Worm (Caenorhabditis elegans) whole organism, young adult: ENCODE data around the gene T09A12.1.

ENCODE experiments used
- B0336.3 ChIP-seq: fragments of 200-800 bp; sonication (Bioruptor generic); IDR thresholded peaks from 2 replicates; pipeline ENCODE4 v1.3.6; 2022; ENCODE audit warnings: missing genetic modification characterization, missing compliant biosample characterization
- C17E4.6 ChIP-seq: fragments of 200-800 bp; sonication (Bioruptor generic); IDR thresholded peaks from 2 replicates; pipeline ENCODE4 v1.3.6; 2022; ENCODE audit warnings: missing genetic modification reagents, missing genetic modification characterization, missing compliant biosample characterization
- F22D6.2 ChIP-seq: sonication (generic microtip); optimal IDR thresholded peaks from 2 replicates; lab custom pipeline; 2016; ENCODE audit warnings: mild to moderate bottlenecking, missing genetic modification characterization, missing compliant biosample characterization
- F23B12.7 ChIP-seq: sonication (generic microtip); optimal IDR thresholded peaks from 2 replicates; lab custom pipeline; 2017; ENCODE audit warnings: missing genetic modification characterization, mild to moderate bottlenecking, missing compliant biosample characterization, antibody characterized with exemption, moderate library complexity; ENCODE audit not compliant: insufficient read depth
- F33H1.4 ChIP-seq: fragments of 200-800 bp; sonication (Bioruptor generic); IDR thresholded peaks from 2 replicates; pipeline ENCODE4 v1.3.6; 2022; ENCODE audit warnings: missing genetic modification reagents, missing genetic modification characterization, missing compliant biosample characterization
- F39B2.1 ChIP-seq: fragments of 200-800 bp; sonication (Bioruptor generic); IDR thresholded peaks from 2 replicates; pipeline ENCODE4 v1.3.6; 2022; ENCODE audit warnings: missing genetic modification reagents, missing genetic modification characterization, missing compliant biosample characterization
- F49E8.2 ChIP-seq: sonication (generic microtip); optimal IDR thresholded peaks from 3 replicates; lab custom pipeline; 2017; ENCODE audit warnings: missing genetic modification characterization, mild to moderate bottlenecking, missing compliant biosample characterization, antibody characterized with exemption, moderate library complexity; ENCODE audit not compliant: insufficient read depth
- F57C9.4 ChIP-seq: sonication (generic microtip); optimal IDR thresholded peaks from 2 replicates; lab custom pipeline; 2017; ENCODE audit warnings: mild to moderate bottlenecking, missing genetic modification characterization, missing compliant biosample characterization
- K12H6.12 ChIP-seq: fragments of 200-800 bp; sonication (Bioruptor generic); optimal IDR thresholded peaks from 2 replicates; lab custom pipeline; 2018; ENCODE audit warnings: mild to moderate bottlenecking, missing genetic modification characterization, missing compliant biosample characterization
- T26A5.8 ChIP-seq: sonication (generic microtip); optimal IDR thresholded peaks from 2 replicates; lab custom pipeline; 2016; ENCODE audit warnings: missing genetic modification characterization, missing compliant biosample characterization
- Y53G8AR.9 ChIP-seq: fragments of 200-800 bp; sonication (Bioruptor generic); conservative IDR thresholded peaks from 2 replicates; pipeline ENCODE4 v1.3.6; 2022; ENCODE audit warnings: missing genetic modification reagents, missing genetic modification characterization, missing compliant biosample characterization
- Y95B8A.8 ChIP-seq: fragments of 200-800 bp; sonication (Bioruptor generic); IDR thresholded peaks from 2 replicates; pipeline ENCODE4 v1.3.6; 2022; ENCODE audit warnings: missing genetic modification reagents, missing genetic modification characterization, missing compliant biosample characterization
- attf-5 ChIP-seq: fragments of 200-800 bp; sonication (Bioruptor generic); optimal IDR thresholded peaks from 2 replicates; lab custom pipeline; 2018; ENCODE audit warnings: mild to moderate bottlenecking, missing genetic modification characterization, missing compliant biosample characterization
- attf-6 ChIP-seq: fragments of 200-800 bp; sonication (Bioruptor generic); IDR thresholded peaks from 2 replicates; pipeline ENCODE4 v1.3.6; 2022; ENCODE audit warnings: missing genetic modification reagents, missing genetic modification characterization, missing compliant biosample characterization
- bed-1 ChIP-seq: fragments of 200-800 bp; sonication (Bioruptor generic); IDR thresholded peaks from 2 replicates; pipeline ENCODE4 v1.3.6; 2022; ENCODE audit warnings: missing genetic modification reagents, missing genetic modification characterization, missing compliant biosample characterization
- ccch-3 ChIP-seq: fragments of 200-800 bp; sonication (Bioruptor generic); optimal IDR thresholded peaks from 2 replicates; lab custom pipeline; 2018; ENCODE audit warnings: mild to moderate bottlenecking, missing genetic modification characterization, missing compliant biosample characterization
- cebp-2 ChIP-seq: fragments of 200-800 bp; sonication (Bioruptor generic); IDR thresholded peaks from 2 replicates; pipeline ENCODE4 v1.3.6; 2022; ENCODE audit warnings: missing genetic modification characterization, missing compliant biosample characterization
- ceh-100 ChIP-seq: fragments of 200-800 bp; sonication (Bioruptor generic); IDR thresholded peaks from 2 replicates; pipeline ENCODE4 v1.3.6; 2022; ENCODE audit warnings: missing genetic modification reagents, missing genetic modification characterization, missing compliant biosample characterization
- ceh-40 ChIP-seq: fragments of 200-800 bp; sonication (Bioruptor generic); IDR thresholded peaks from 2 replicates; pipeline ENCODE4 v1.3.6; 2022; ENCODE audit warnings: missing genetic modification characterization, missing compliant biosample characterization
- ceh-58 ChIP-seq: fragments of 200-800 bp; sonication (Bioruptor generic); IDR thresholded peaks from 2 replicates; pipeline ENCODE4 v1.3.6; 2022; ENCODE audit warnings: missing genetic modification characterization, missing compliant biosample characterization
- chd-7 ChIP-seq: sonication (generic microtip); optimal IDR thresholded peaks from 2 replicates; lab custom pipeline; 2016; ENCODE audit warnings: mild to moderate bottlenecking, missing genetic modification characterization, moderate library complexity, missing compliant biosample characterization
- die-1 ChIP-seq: sonication (generic microtip); optimal IDR thresholded peaks from 2 replicates; lab custom pipeline; 2016; ENCODE audit warnings: missing genotype, mild to moderate bottlenecking, missing genetic modification characterization, missing compliant biosample characterization
- egl-18 ChIP-seq: fragments of 200-800 bp; sonication (Bioruptor generic); IDR thresholded peaks from 2 replicates; pipeline ENCODE4 v1.3.6; 2022; ENCODE audit warnings: missing genetic modification reagents, missing genetic modification characterization, missing compliant biosample characterization
- hmg-20 ChIP-seq: fragments of 200-800 bp; sonication (Bioruptor generic); IDR thresholded peaks from 2 replicates; pipeline ENCODE4 v1.3.6; 2022; ENCODE audit warnings: missing genetic modification reagents, missing genetic modification characterization, missing compliant biosample characterization
- hrde-1 ChIP-seq: sonication (generic microtip); optimal IDR thresholded peaks from 2 replicates; lab custom pipeline; 2016; ENCODE audit warnings: missing genetic modification characterization, mild to moderate bottlenecking, missing compliant biosample characterization, moderate library complexity, missing genotype, missing genetic modification reagents, borderline replicate concordance
- hsf-1 ChIP-seq: fragments of 200-800 bp; sonication (Bioruptor generic); IDR thresholded peaks from 2 replicates; pipeline ENCODE4 v1.3.6; 2022; ENCODE audit warnings: missing genetic modification reagents, missing genetic modification characterization, missing compliant biosample characterization
- lag-1 ChIP-seq: fragments of 200-800 bp; sonication (Bioruptor generic); IDR thresholded peaks from 2 replicates; pipeline ENCODE4 v1.3.6; 2022; ENCODE audit warnings: missing genetic modification reagents, missing genetic modification characterization, missing compliant biosample characterization
- let-607 ChIP-seq, 2 experiments: fragments of 200-800 bp in 1 of 2; sonication (Bioruptor generic) in 1 of 2; sonication (generic microtip) in 1 of 2; optimal IDR thresholded peaks; 2 replicates each; lab custom pipeline; 2016 to 2018; ENCODE audit warnings: mild to moderate bottlenecking in 2 of 2, missing compliant biosample characterization in 2 of 2, missing genetic modification characterization in 2 of 2, moderate library complexity in 2 of 2, missing genotype in 1 of 2
- lin-26 ChIP-seq: fragments of 200-800 bp; sonication (Bioruptor generic); IDR thresholded peaks from 2 replicates; pipeline ENCODE4 v1.3.6; 2022; ENCODE audit warnings: missing genetic modification reagents, missing genetic modification characterization, missing compliant biosample characterization
- lsl-1 ChIP-seq: fragments of 200-800 bp; sonication (Bioruptor generic); optimal IDR thresholded peaks from 2 replicates; lab custom pipeline; 2018; ENCODE audit warnings: mild to moderate bottlenecking, missing genetic modification characterization, moderate library complexity, missing compliant biosample characterization
- madf-10 ChIP-seq: sonication (generic microtip); optimal IDR thresholded peaks from 2 replicates; lab custom pipeline; 2016; ENCODE audit warnings: mild to moderate bottlenecking, missing genetic modification characterization, missing compliant biosample characterization
- madf-8 ChIP-seq: fragments of 200-800 bp; sonication (Bioruptor generic); conservative IDR thresholded peaks from 2 replicates; pipeline ENCODE4 v1.3.6; 2022; ENCODE audit warnings: missing genetic modification reagents, missing genetic modification characterization, missing compliant biosample characterization
- mxl-1 ChIP-seq: sonication (generic microtip); optimal IDR thresholded peaks from 2 replicates; lab custom pipeline; 2016; ENCODE audit warnings: missing genetic modification characterization, missing compliant biosample characterization
- nhr-179 ChIP-seq: sonication (generic microtip); optimal IDR thresholded peaks from 2 replicates; lab custom pipeline; 2016; ENCODE audit warnings: mild to moderate bottlenecking, missing genetic modification characterization, missing compliant biosample characterization
- nhr-27 ChIP-seq: fragments of 200-800 bp; sonication (Bioruptor generic); optimal IDR thresholded peaks from 2 replicates; lab custom pipeline; 2018; ENCODE audit warnings: mild to moderate bottlenecking, missing genetic modification characterization, moderate library complexity, missing compliant biosample characterization
- nhr-80 ChIP-seq: sonication (generic microtip); optimal IDR thresholded peaks from 2 replicates; lab custom pipeline; 2016; ENCODE audit warnings: missing genetic modification characterization, missing compliant biosample characterization
- repo-1 ChIP-seq: sonication (generic microtip); optimal IDR thresholded peaks from 2 replicates; lab custom pipeline; 2017; ENCODE audit warnings: mild to moderate bottlenecking, missing genetic modification characterization, missing compliant biosample characterization
- sdz-38 ChIP-seq: sonication (generic microtip); optimal IDR thresholded peaks from 2 replicates; lab custom pipeline; 2016; ENCODE audit warnings: missing genotype, missing genetic modification characterization, missing compliant biosample characterization
- somi-1 ChIP-seq: fragments of 200-800 bp; sonication (Bioruptor generic); optimal IDR thresholded peaks from 2 replicates; lab custom pipeline; 2018; ENCODE audit warnings: mild to moderate bottlenecking, missing genetic modification characterization, missing compliant biosample characterization
- xnd-1 ChIP-seq: sonication (generic microtip); optimal IDR thresholded peaks from 2 replicates; lab custom pipeline; 2016; ENCODE audit warnings: missing genotype, missing genetic modification reagents, missing genetic modification characterization, missing compliant biosample characterization
- zfh-2 ChIP-seq: fragments of 200-800 bp; sonication (Bioruptor generic); conservative IDR thresholded peaks from 2 replicates; pipeline ENCODE4 v1.3.6; 2022; ENCODE audit warnings: missing genetic modification reagents, missing genetic modification characterization, missing compliant biosample characterization
- ztf-25 ChIP-seq: fragments of 200-800 bp; sonication (Bioruptor generic); IDR thresholded peaks from 2 replicates; pipeline ENCODE4 v1.3.6; 2022; ENCODE audit warnings: missing genetic modification reagents, missing genetic modification characterization, missing compliant biosample characterization
- ztf-28 ChIP-seq: fragments of 200-800 bp; sonication (Bioruptor generic); IDR thresholded peaks from 2 replicates; pipeline ENCODE4 v1.3.6; 2022; ENCODE audit warnings: missing genetic modification reagents, missing genetic modification characterization, missing compliant biosample characterization

The T09A12.1 gene

ce11 chrIV:8199824-8200223, 44.4 kb upstream of the T09A12.1 start:
- TF ChIP-seq F23B12.7: peak; percentile 5
- peak; percentile 68 for TF ChIP-seq nhr-80
- no peak for TF ChIP-seq T26A5.8 (tag; lab: Kevin White, UChicago)

- TF ChIP-seq ztf-28 (GFP tag; lab: Robert Waterston, UW): no peak
- TF ChIP-seq nhr-80: no peak
- no peak for TF ChIP-seq hmg-20 (GFP tag; lab: Robert Waterston, UW)
- no peak for TF ChIP-seq ceh-40 (GFP tag; lab: Robert Waterston, UW)
- TF ChIP-seq F22D6.2 (tag; lab: Kevin White, UChicago): no peak
- no peak for TF ChIP-seq chd-7 (tag; lab: Kevin White, UChicago)
- TF ChIP-seq lin-26 (GFP tag; lab: Robert Waterston, UW): no peak
- no peak for TF ChIP-seq F57C9.4 (tag; lab: Kevin White, UChicago)
- no peak for TF ChIP-seq hrde-1 (tag; lab: Kevin White, UChicago)
- no peak for TF ChIP-seq C17E4.6 (GFP tag; lab: Robert Waterston, UW)
- no peak for TF ChIP-seq let-607 (tag; optimal IDR thresholded peaks at IDR 0.05; lab: Kevin White, UChicago)
- TF ChIP-seq nhr-179 (tag; lab: Kevin White, UChicago): no peak
- TF ChIP-seq mxl-1 (tag; lab: Kevin White, UChicago): no peak
- TF ChIP-seq Y53G8AR.9: no peak
- no peak for TF ChIP-seq F39B2.1 (GFP tag; lab: Robert Waterston, UW)
- TF ChIP-seq madf-8 (GFP tag; lab: Robert Waterston, UW): no peak
These were observed 43.1 kb upstream of the T09A12.1 start, which contains the start of gene glrx-22 for ce11 chrIV:8201133-8201532. TSS of gene glrx-22 (minus strand) at chrIV:8201233.

ce11 chrIV:8203555-8203954, 40.7 kb upstream of the T09A12.1 start:
- TF ChIP-seq T26A5.8 (tag; lab: Kevin White, UChicago): no peak
- no peak for TF ChIP-seq ccch-3 (GFP tag; lab: Kevin White, UChicago)
- no peak for TF ChIP-seq nhr-179 (tag; lab: Kevin White, UChicago)
- no peak for TF ChIP-seq nhr-27
- no peak for TF ChIP-seq hsf-1
- TF ChIP-seq F49E8.2: no peak
- no peak for TF ChIP-seq ceh-100 (GFP tag; lab: Robert Waterston, UW)
- TF ChIP-seq egl-18 (GFP tag; lab: Robert Waterston, UW): no peak
- TF ChIP-seq Y95B8A.8 (GFP tag; lab: Robert Waterston, UW): no peak
- no peak for TF ChIP-seq lsl-1 (GFP tag; lab: Kevin White, UChicago)
- no peak for TF ChIP-seq somi-1 (GFP tag; lab: Kevin White, UChicago)
- TF ChIP-seq ztf-25: no peak

ce11 chrIV:8205272-8206098, 38.7 kb upstream of the T09A12.1 start, which contains the start of gene hgrs-1:
TSS of gene hgrs-1 (minus strand) at chrIV:8206048.
- TF ChIP-seq madf-10 (no peak), xnd-1 (tag; lab: Kevin White, UChicago) (peak; percentile 86), lin-26 (GFP tag; lab: Robert Waterston, UW) (no peak), B0336.3 (GFP tag; lab: Robert Waterston, UW) (no peak), repo-1 (tag; lab: Kevin White, UChicago) (no peak), ceh-40 (GFP tag; lab: Robert Waterston, UW) (no peak), die-1 (tag; lab: Kevin White, UChicago) (no peak), Y95B8A.8 (GFP tag; lab: Robert Waterston, UW) (no peak), ceh-58 (GFP tag; lab: Robert Waterston, UW) (no peak), F33H1.4 (GFP tag; lab: Robert Waterston, UW) (peak; percentile 43), lsl-1 (GFP tag; lab: Kevin White, UChicago) (peak; percentile 87), bed-1 (GFP tag; lab: Robert Waterston, UW) (no peak), attf-6 (GFP tag; lab: Robert Waterston, UW) (no peak), cebp-2 (GFP tag; lab: Robert Waterston, UW) (no peak), sdz-38 (tag; lab: Kevin White, UChicago) (no peak), zfh-2 (no peak), K12H6.12 (no peak), lag-1 (GFP tag; lab: Robert Waterston, UW) (no peak), attf-5 (GFP tag; lab: Kevin White, UChicago) (peak; percentile 35)
